Worm (Caenorhabditis elegans) whole organism, young adult: ENCODE measurements around the gene str-112.

Experiments used
- C17E4.6 ChIP-seq: fragments of 200-800 bp; sonication (Bioruptor generic); IDR thresholded peaks from 2 replicates; pipeline ENCODE4 v1.3.6; 2022; ENCODE audit warnings: missing genetic modification reagents, missing genetic modification characterization, missing compliant biosample characterization
- F39B2.1 ChIP-seq: fragments of 200-800 bp; sonication (Bioruptor generic); IDR thresholded peaks from 2 replicates; pipeline ENCODE4 v1.3.6; 2022; ENCODE audit warnings: missing genetic modification reagents, missing genetic modification characterization, missing compliant biosample characterization
- Y67H2A.10 ChIP-seq: fragments of 200-800 bp; sonication (Bioruptor generic); conservative IDR thresholded peaks from 2 replicates; pipeline ENCODE4 v1.3.6; 2022; ENCODE audit warnings: missing genetic modification reagents, missing genetic modification characterization, missing compliant biosample characterization
- ZK185.1 ChIP-seq: sonication (generic microtip); optimal IDR thresholded peaks from 2 replicates; lab custom pipeline; 2016; ENCODE audit warnings: mild to moderate bottlenecking, missing genetic modification characterization, missing compliant biosample characterization; ENCODE audit not compliant: poor library complexity, severe bottlenecking
- let-607 ChIP-seq, 2 experiments: fragments of 200-800 bp in 1 of 2; sonication (Bioruptor generic) in 1 of 2; sonication (generic microtip) in 1 of 2; optimal IDR thresholded peaks; 2 replicates each; lab custom pipeline; 2016 to 2018; ENCODE audit warnings: mild to moderate bottlenecking in 2 of 2, missing compliant biosample characterization in 2 of 2, missing genetic modification characterization in 2 of 2, moderate library complexity in 2 of 2, missing genotype in 1 of 2
- lin-35 ChIP-seq, 3 experiments: fragments of 150-350 bp in 2 of 3; sonication (generic microtip) in 1 of 3; optimal IDR thresholded peaks; 2 replicates each; lab custom pipeline; 2014 to 2018; ENCODE audit warnings: missing biosample characterization in 3 of 3, missing genetic modification characterization in 3 of 3, missing genetic modification reagents in 3 of 3
- lin-40 ChIP-seq: sonication (generic microtip); optimal IDR thresholded peaks from 2 replicates; lab custom pipeline; 2016; ENCODE audit warnings: missing genetic modification characterization, mild to moderate bottlenecking, missing compliant biosample characterization, missing genotype, missing genetic modification reagents
- nfya-2 ChIP-seq: fragments of 200-800 bp; sonication (Bioruptor generic); IDR thresholded peaks from 2 replicates; pipeline ENCODE4 v1.3.6; 2022; ENCODE audit warnings: missing genetic modification reagents, missing genetic modification characterization, missing compliant biosample characterization
- snpc-1.1 ChIP-seq: sonication (generic microtip); optimal IDR thresholded peaks from 2 replicates; lab custom pipeline; 2017; ENCODE audit warnings: missing genetic modification characterization, mild to moderate bottlenecking, missing compliant biosample characterization, antibody characterized with exemption, moderate library complexity, missing genotype, missing genetic modification reagents; ENCODE audit not compliant: insufficient read depth
- tbp1 ChIP-seq: fragments of 200-800 bp; sonication (Bioruptor generic); optimal IDR thresholded peaks from 2 replicates; lab custom pipeline; 2018; ENCODE audit warnings: mild to moderate bottlenecking, missing genetic modification characterization, missing compliant biosample characterization
- xnd-1 ChIP-seq: sonication (generic microtip); optimal IDR thresholded peaks from 2 replicates; lab custom pipeline; 2016; ENCODE audit warnings: missing genotype, missing genetic modification reagents, missing genetic modification characterization, missing compliant biosample characterization

ce11 chrV:7089217-7089616, 49.0 kb downstream of the str-112 start:
- TF ChIP-seq let-607 (tag; optimal IDR thresholded peaks at IDR 0.05; lab: Kevin White, UChicago) (no peak), Y67H2A.10 (GFP tag; lab: Robert Waterston, UW) (no peak), xnd-1 (tag; lab: Kevin White, UChicago) (no peak), F39B2.1 (GFP tag; lab: Robert Waterston, UW) (no peak), lin-35 (GFP tag; optimal IDR thresholded peaks at IDR 0.05; lab: Kevin White, UChicago) (no peak), snpc-1.1 (tag; lab: Kevin White, UChicago) (no peak), nfya-2 (GFP tag; lab: Robert Waterston, UW) (no peak), ZK185.1 (tag; lab: Kevin White, UChicago) (no peak), tbp1 (GFP tag; lab: Kevin White, UChicago) (no peak), lin-40 (tag; lab: Kevin White, UChicago) (peak; percentile 28), C17E4.6 (GFP tag; lab: Robert Waterston, UW) (no peak)
